Worm (Caenorhabditis elegans) whole organism, young adult: ENCODE data around the gene gly-6.
A peak's percentile ranks its signal among the peaks of the same experiment; 100 is the strongest.

Experiments
- B0035.1 ChIP-seq: sonication (generic microtip); optimal IDR thresholded peaks from 2 replicates; lab custom pipeline; 2016; ENCODE audit warnings: missing genetic modification characterization, mild to moderate bottlenecking, missing compliant biosample characterization, missing genotype, missing genetic modification reagents
- C17E4.6 ChIP-seq: fragments of 200-800 bp; sonication (Bioruptor generic); IDR thresholded peaks from 2 replicates; pipeline ENCODE4 v1.3.6; 2022; ENCODE audit warnings: missing genetic modification reagents, missing genetic modification characterization, missing compliant biosample characterization
- Y56A3A.18 ChIP-seq: fragments of 200-800 bp; sonication (Bioruptor generic); IDR thresholded peaks from 2 replicates; pipeline ENCODE4 v1.3.6; 2022; ENCODE audit warnings: missing genetic modification reagents, missing genetic modification characterization, missing compliant biosample characterization
- ccch-3 ChIP-seq: fragments of 200-800 bp; sonication (Bioruptor generic); optimal IDR thresholded peaks from 2 replicates; lab custom pipeline; 2018; ENCODE audit warnings: mild to moderate bottlenecking, missing genetic modification characterization, missing compliant biosample characterization
- hlh-12 ChIP-seq: sonication (generic microtip); optimal IDR thresholded peaks from 2 replicates; lab custom pipeline; 2016; ENCODE audit warnings: missing genetic modification characterization, missing compliant biosample characterization
- nhr-80 ChIP-seq: sonication (generic microtip); optimal IDR thresholded peaks from 2 replicates; lab custom pipeline; 2016; ENCODE audit warnings: missing genetic modification characterization, missing compliant biosample characterization
- pha-4 ChIP-seq: fragments of 150-350 bp; sonication (generic microtip); optimal IDR thresholded peaks from 2 replicates; lab custom pipeline; 2014; ENCODE audit warnings: missing biosample characterization, missing genetic modification reagents, missing genetic modification characterization
- rec-8 ChIP-seq, 2 experiments: sonication (generic microtip); optimal IDR thresholded peaks; 2 replicates each; lab custom pipeline; 2016; ENCODE audit warnings: mild to moderate bottlenecking in 2 of 2, missing genetic modification characterization in 2 of 2, missing genetic modification reagents in 2 of 2, missing genotype in 2 of 2, missing biosample characterization in 1 of 2, missing compliant biosample characterization in 1 of 2, moderate library complexity in 1 of 2
- ztf-22 ChIP-seq: fragments of 200-800 bp; sonication (Bioruptor generic); optimal IDR thresholded peaks from 2 replicates; lab custom pipeline; 2018; ENCODE audit warnings: mild to moderate bottlenecking, missing genetic modification characterization, moderate library complexity, missing compliant biosample characterization

- peak; percentile 39 for TF ChIP-seq nhr-80 (tag; lab: Kevin White, UChicago)
- peak; percentile 74 for TF ChIP-seq pha-4 (tag; lab: Kevin White, UChicago)
- no peak for TF ChIP-seq ccch-3 (GFP tag; lab: Kevin White, UChicago)
- TF ChIP-seq hlh-12, result no peak
- no peak for TF ChIP-seq Y56A3A.18 (GFP tag; lab: Robert Waterston, UW)
- no peak for TF ChIP-seq C17E4.6 (GFP tag; lab: Robert Waterston, UW)
- TF ChIP-seq B0035.1, result no peak
- no peak for TF ChIP-seq rec-8 (tag; optimal IDR thresholded peaks at IDR 0.05; lab: Kevin White, UChicago)
- TF ChIP-seq ztf-22 (GFP tag; lab: Kevin White, UChicago), result no peak
These were observed 17.7 kb downstream of the gly-6 start, which contains the start of the genes evl-14 and dcn-1 for ce11 chrIII:4313061-4313962.
